Fruit fly (Drosophila melanogaster): ENCODE data around the gene sisA.

DNA sequence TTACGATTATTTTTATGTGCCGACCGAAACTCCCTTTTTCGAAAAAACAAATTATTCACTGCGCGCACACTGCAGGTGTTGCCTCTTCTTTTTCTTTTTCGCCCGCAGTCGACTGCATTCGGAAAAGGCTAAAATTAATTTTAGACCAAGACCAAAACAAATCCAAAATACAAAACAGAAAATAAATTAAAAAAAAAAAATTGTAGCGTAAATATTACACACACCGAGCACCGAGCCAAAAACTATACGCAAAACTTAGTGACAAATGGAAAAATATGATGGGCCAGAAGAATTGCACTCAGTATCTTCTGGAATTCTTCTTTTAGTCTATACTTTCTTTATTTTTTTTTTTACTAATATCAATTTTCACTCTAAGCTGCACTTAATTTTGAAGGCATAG lies 19.5 kb downstream of the sisA start, which contains the start of gene CG44422:
- TF ChIP-seq CG32121 (GFP tag; IDR thresholded peaks at IDR 0.05): no peak
- no peak for TF ChIP-seq CG13204 (GFP tag; optimal IDR thresholded peaks at IDR 0.05)
- no peak for TF ChIP-seq CG12605 (GFP tag; IDR thresholded peaks at IDR 0.05)
- no peak for TF ChIP-seq gl (tag; optimal IDR thresholded peaks at IDR 0.05)
- TF ChIP-seq CG34367 (tag; optimal IDR thresholded peaks at IDR 0.05): no peak
- TF ChIP-seq CG4496 (GFP tag; IDR thresholded peaks at IDR 0.05): no peak
- TF ChIP-seq Snoo (tag; optimal IDR thresholded peaks at IDR 0.05): no peak
- TF ChIP-seq EcR (GFP tag; optimal IDR thresholded peaks at IDR 0.05): no peak
- TF ChIP-seq CG8159 (tag; optimal IDR thresholded peaks at IDR 0.05): no peak
- TF ChIP-seq Ets98B (GFP tag; IDR thresholded peaks at IDR 0.05): no peak
- no peak for TF ChIP-seq Pif1A (GFP tag; optimal IDR thresholded peaks at IDR 0.05)
- no peak for TF ChIP-seq rn (GFP tag; IDR thresholded peaks at IDR 0.05)
- TF ChIP-seq D1 (tag; optimal IDR thresholded peaks at IDR 0.05): no peak

Measured in whole organism, pupa.